Fruit fly (Drosophila melanogaster): ENCODE data around the gene CG11122.
"Not testable (repeated sequence)": the region's sequence is repeated elsewhere in the genome, so short reads cannot be mapped to it uniquely, and the experiment has no call there.

The CG11122 gene

dm6 chrX:11108148-11108844 is 16.2 kb downstream of the CG11122 start, which contains the start of gene Hsp60A (continued):
- TF ChIP-seq ss (GFP tag; optimal IDR thresholded peaks at IDR 0.05) (no peak), salr (GFP tag; optimal IDR thresholded peaks at IDR 0.05) (peak in 1 of 2 experiments; percentile 31), Ets96B (tag; optimal IDR thresholded peaks at IDR 0.05) (peak; percentile 52), CG9139 (GFP tag; optimal IDR thresholded peaks at IDR 0.05) (no peak), CG32006 (GFP tag; optimal IDR thresholded peaks at IDR 0.05) (peak; percentile 30), Hr39 (GFP tag; optimal IDR thresholded peaks at IDR 0.05) (peak; percentile 35), dsx (GFP tag; optimal IDR thresholded peaks at IDR 0.05; ENCODE audit: poor library complexity, severe bottlenecking) (no peak), dac (GFP tag; optimal IDR thresholded peaks at IDR 0.05) (no peak)

- not testable (repeated sequence) for TF ChIP-seq Ets96B (tag; optimal IDR thresholded peaks at IDR 0.05); lz (GFP tag; optimal IDR thresholded peaks at IDR 0.05); spab (GFP tag; optimal IDR thresholded peaks at IDR 0.05)
These were observed 28.6 kb downstream of the CG11122 start, which contains the start of gene CG42249 for dm6 chrX:11095973-11096372. TSS of gene CG42249 (plus strand) at chrX:11096273.

dm6 chrX:11095276-11095675 is 29.2 kb downstream of the CG11122 start:
- TF ChIP-seq CG31627 (GFP tag; optimal IDR thresholded peaks at IDR 0.05) = no peak
- peak; percentile 8 for TF ChIP-seq vri (GFP tag; optimal IDR thresholded peaks at IDR 0.05)

dm6 chrX:11092201-11092600 is 32.3 kb downstream of the CG11122 start, which contains the start of gene CG2061:
TSS of gene CG2061 (plus strand) at chrX:11092492.
- TF ChIP-seq CG32006 (GFP tag; optimal IDR thresholded peaks at IDR 0.05) = no peak

dm6 chrX:11090161-11090560 is 34.4 kb downstream of the CG11122 start, which contains the start of gene CG2076:
TSS of gene CG2076 (plus strand) at chrX:11090210.
- peak; percentile 48 for TF ChIP-seq Eip78C (GFP tag)
- no peak for TF ChIP-seq ss (GFP tag; optimal IDR thresholded peaks at IDR 0.05)
- peak; percentile 84 for TF ChIP-seq dsx (GFP tag; optimal IDR thresholded peaks at IDR 0.05; ENCODE audit: poor library complexity, severe bottlenecking)

- peak; percentile 48 for TF ChIP-seq esn (GFP tag; optimal IDR thresholded peaks at IDR 0.05)
- TF ChIP-seq topi (GFP tag; optimal IDR thresholded peaks at IDR 0.05) = peak; percentile 35
- TF ChIP-seq CG6276 (GFP tag; optimal IDR thresholded peaks at IDR 0.05) = peak; percentile 21
- TF ChIP-seq Eip78C (GFP tag) = peak; percentile 47
- TF ChIP-seq dsx (GFP tag; optimal IDR thresholded peaks at IDR 0.05; ENCODE audit: poor library complexity, severe bottlenecking) = no peak
- peak; percentile 16 for TF ChIP-seq lz (GFP tag; optimal IDR thresholded peaks at IDR 0.05)
- TF ChIP-seq spab (GFP tag; optimal IDR thresholded peaks at IDR 0.05) = no peak
- peak; percentile 7 for TF ChIP-seq Smox (GFP tag; optimal IDR thresholded peaks at IDR 0.05)
- peak; percentile 19 for TF ChIP-seq Hr39 (GFP tag; optimal IDR thresholded peaks at IDR 0.05)
- peak; percentile 8 for TF ChIP-seq cyc (GFP tag; optimal IDR thresholded peaks at IDR 0.05)
- TF ChIP-seq ss (GFP tag; optimal IDR thresholded peaks at IDR 0.05) = no peak
- no peak for TF ChIP-seq Ets21C (GFP tag; optimal IDR thresholded peaks at IDR 0.05)
- peak; percentile 31 for TF ChIP-seq Hr4 (GFP tag; optimal IDR thresholded peaks at IDR 0.05)
- TF ChIP-seq CG32006 (GFP tag; optimal IDR thresholded peaks at IDR 0.05) = peak; percentile 47
- TF ChIP-seq Met (GFP tag; optimal IDR thresholded peaks at IDR 0.05) = peak; percentile 38
- TF ChIP-seq CG6808 (GFP tag; optimal IDR thresholded peaks at IDR 0.05) = peak; percentile 2
- TF ChIP-seq Eip75B (GFP tag; optimal IDR thresholded peaks at IDR 0.05) = peak; percentile 2
- no peak for TF ChIP-seq CG4318 (GFP tag; optimal IDR thresholded peaks at IDR 0.05)
- TF ChIP-seq svp (GFP tag) = peak; percentile 61
- TF ChIP-seq Sox102F (GFP tag; optimal IDR thresholded peaks at IDR 0.05) = peak; percentile 40
- TF ChIP-seq CG10669 (GFP tag; optimal IDR thresholded peaks at IDR 0.05) = peak; percentile 12
- TF ChIP-seq pdm3 (GFP tag; optimal IDR thresholded peaks at IDR 0.05) = peak; percentile 15
These were observed 35.7 kb downstream of the CG11122 start, which contains the start of gene Vago for dm6 chrX:11088778-11089340. TSS of gene Vago (plus strand) at chrX:11089290.
